Fruit fly (Drosophila melanogaster) whole organism, embryonic: Measurements from ENCODE around the gene CG11898.
A peak's percentile ranks its signal among the peaks of the same experiment; 100 is the strongest.

Source experiments
- Antp ChIP-seq: fragments of 200-800 bp; sonication (Bioruptor generic); optimal IDR thresholded peaks from 3 replicates; lab custom pipeline; 2016; ENCODE audit warnings: missing biosample characterization, missing genetic modification characterization
- BtbVII ChIP-seq: fragments of 200-800 bp; sonication (Bioruptor generic); optimal IDR thresholded peaks from 3 replicates; lab custom pipeline; 2017; ENCODE audit warnings: missing biosample characterization, mild to moderate bottlenecking, missing genetic modification characterization
- CG10565 ChIP-seq: fragments of 200-800 bp; sonication (Bioruptor generic); optimal IDR thresholded peaks from 3 replicates; lab custom pipeline; 2016; ENCODE audit warnings: missing biosample characterization, mild to moderate bottlenecking, missing genetic modification characterization
- CG10654 ChIP-seq: fragments of 200-800 bp; sonication (Bioruptor generic); optimal IDR thresholded peaks from 2 replicates; lab custom pipeline; 2016; ENCODE audit warnings: missing biosample characterization, missing genetic modification characterization
- CG11696 ChIP-seq: fragments of 200-800 bp; sonication (Bioruptor generic); IDR thresholded peaks from 2 replicates; pipeline ENCODE4 v1.3.6; 2022; ENCODE audit warnings: missing biosample characterization, missing genetic modification characterization
- CG11723 ChIP-seq: fragments of 200-800 bp; sonication (Bioruptor generic); optimal IDR thresholded peaks from 2 replicates; lab custom pipeline; 2017; ENCODE audit warnings: missing biosample characterization, mild to moderate bottlenecking, missing genetic modification characterization
- CG12219 ChIP-seq: fragments of 200-800 bp; sonication (Bioruptor generic); optimal IDR thresholded peaks from 3 replicates; lab custom pipeline; 2018; ENCODE audit warnings: missing biosample characterization, mild to moderate bottlenecking, missing genetic modification characterization
- CG12744 ChIP-seq: fragments of 200-800 bp; sonication (Bioruptor generic); optimal IDR thresholded peaks from 2 replicates; lab custom pipeline; 2016; ENCODE audit warnings: missing biosample characterization, missing genetic modification characterization
- CG14710 ChIP-seq: fragments of 200-800 bp; sonication (Bioruptor generic); optimal IDR thresholded peaks from 3 replicates; lab custom pipeline; 2019; ENCODE audit warnings: missing biosample characterization, mild to moderate bottlenecking, missing genetic modification characterization, moderate library complexity
- CG14965 ChIP-seq: fragments of 200-800 bp; sonication (Bioruptor generic); optimal IDR thresholded peaks from 2 replicates; lab custom pipeline; 2016; ENCODE audit warnings: missing biosample characterization, missing genetic modification characterization, borderline replicate concordance
- CG15514 ChIP-seq: fragments of 200-800 bp; sonication (Bioruptor generic); optimal IDR thresholded peaks from 3 replicates; lab custom pipeline; 2017; ENCODE audit warnings: missing biosample characterization, missing genetic modification characterization, mild to moderate bottlenecking, moderate library complexity, missing genetic modification reagents
- CG17802 ChIP-seq: fragments of 200-800 bp; sonication (Bioruptor generic); optimal IDR thresholded peaks from 2 replicates; lab custom pipeline; 2018; ENCODE audit warnings: missing biosample characterization, mild to moderate bottlenecking, missing genetic modification characterization, moderate library complexity
- CG18599 ChIP-seq: fragments of 200-800 bp; sonication (Bioruptor generic); optimal IDR thresholded peaks from 3 replicates; lab custom pipeline; 2017; ENCODE audit warnings: missing biosample characterization, missing genetic modification characterization, mild to moderate bottlenecking, moderate library complexity, missing genetic modification reagents
- CG2875 ChIP-seq: fragments of 200-800 bp; sonication (Bioruptor generic); optimal IDR thresholded peaks from 2 replicates; lab custom pipeline; 2017; ENCODE audit warnings: missing biosample characterization, mild to moderate bottlenecking, missing genetic modification characterization, missing genetic modification reagents
- CG30431 ChIP-seq: fragments of 200-800 bp; sonication (Bioruptor generic); optimal IDR thresholded peaks from 2 replicates; lab custom pipeline; 2017; ENCODE audit warnings: missing biosample characterization, missing genetic modification characterization
- CG3163 ChIP-seq: fragments of 200-800 bp; sonication (Bioruptor generic); optimal IDR thresholded peaks from 3 replicates; lab custom pipeline; 2016; ENCODE audit warnings: missing biosample characterization, missing genetic modification characterization
- CG4282 ChIP-seq: fragments of 200-800 bp; sonication (Bioruptor generic); optimal IDR thresholded peaks from 2 replicates; lab custom pipeline; 2016; ENCODE audit warnings: missing biosample characterization, missing genetic modification characterization
- CG43689 ChIP-seq: fragments of 200-800 bp; sonication (Bioruptor generic); IDR thresholded peaks from 2 replicates; pipeline ENCODE4 v1.3.6; 2022; ENCODE audit warnings: missing biosample characterization, missing genetic modification characterization
- CG6654 ChIP-seq: fragments of 200-800 bp; sonication (Bioruptor generic); optimal IDR thresholded peaks from 2 replicates; lab custom pipeline; 2017; ENCODE audit warnings: missing biosample characterization, mild to moderate bottlenecking, missing genetic modification characterization
- CG6854 ChIP-seq: fragments of 200-800 bp; sonication (Bioruptor generic); optimal IDR thresholded peaks from 3 replicates; lab custom pipeline; 2017; ENCODE audit warnings: missing biosample characterization, mild to moderate bottlenecking, missing genetic modification characterization
- CG7372 ChIP-seq: fragments of 200-800 bp; sonication (Bioruptor generic); IDR thresholded peaks from 2 replicates; pipeline ENCODE4 v1.3.6; 2022; ENCODE audit warnings: missing biosample characterization, missing genetic modification characterization
- CG9215 ChIP-seq: fragments of 200-800 bp; sonication (Bioruptor generic); IDR thresholded peaks from 2 replicates; pipeline ENCODE4 v1.3.6; 2022; ENCODE audit warnings: missing biosample characterization, missing genetic modification characterization
- Chrac-16 ChIP-seq: fragments of 200-800 bp; sonication (Bioruptor generic); optimal IDR thresholded peaks from 3 replicates; lab custom pipeline; 2016; ENCODE audit warnings: missing biosample characterization, missing genetic modification characterization
- Dbx ChIP-seq: fragments of 200-800 bp; sonication (Bioruptor generic); IDR thresholded peaks from 3 replicates; pipeline ENCODE4 v1.3.6; 2022; ENCODE audit warnings: missing biosample characterization, missing genetic modification characterization
- Elba2 ChIP-seq: fragments of 200-800 bp; sonication (Bioruptor generic); optimal IDR thresholded peaks from 3 replicates; lab custom pipeline; 2016; ENCODE audit warnings: missing biosample characterization, missing genetic modification characterization
- Meics ChIP-seq: fragments of 200-800 bp; sonication (Bioruptor generic); optimal IDR thresholded peaks from 2 replicates; lab custom pipeline; 2017; ENCODE audit warnings: missing biosample characterization, mild to moderate bottlenecking, missing genetic modification characterization
- NFAT ChIP-seq: fragments of 200-800 bp; sonication (Bioruptor generic); IDR thresholded peaks from 2 replicates; pipeline ENCODE4 v1.3.6; 2022; ENCODE audit warnings: missing biosample characterization, missing genetic modification characterization
- PHDP ChIP-seq: fragments of 200-800 bp; sonication (Bioruptor generic); optimal IDR thresholded peaks from 3 replicates; lab custom pipeline; 2018; ENCODE audit warnings: missing biosample characterization, mild to moderate bottlenecking, missing genetic modification characterization, moderate library complexity
- Pdp1 ChIP-seq, 2 experiments: fragments of 200-800 bp; sonication (Bioruptor generic); optimal IDR thresholded peaks; 3 replicates each; lab custom pipeline; 2016; ENCODE audit warnings: missing biosample characterization in 2 of 2, missing genetic modification characterization in 2 of 2, mild to moderate bottlenecking in 1 of 2, moderate library complexity in 1 of 2
- Xrp1 ChIP-seq: fragments of 200-800 bp; sonication (Bioruptor generic); IDR thresholded peaks from 2 replicates; pipeline ENCODE4 v1.3.6; 2022; ENCODE audit warnings: missing biosample characterization, missing genetic modification characterization
- YL-1 ChIP-seq: fragments of 200-800 bp; sonication (Bioruptor generic); optimal IDR thresholded peaks from 3 replicates; lab custom pipeline; 2017; ENCODE audit warnings: missing biosample characterization, mild to moderate bottlenecking, missing genetic modification characterization
- dpn ChIP-seq, 2 experiments: fragments of 200-800 bp; sonication (Bioruptor generic); optimal IDR thresholded peaks; 3 replicates each; lab custom pipeline; 2016; ENCODE audit warnings: missing biosample characterization in 2 of 2, missing genetic modification characterization in 2 of 2
- en ChIP-seq: fragments of 200-800 bp; sonication (Bioruptor generic); optimal IDR thresholded peaks from 2 replicates; lab custom pipeline; 2016; ENCODE audit warnings: missing biosample characterization, missing genetic modification characterization
- esg ChIP-seq: fragments of 200-800 bp; sonication (Bioruptor generic); conservative IDR thresholded peaks from 2 replicates; pipeline ENCODE4 v1.3.6; 2022; ENCODE audit warnings: missing biosample characterization, missing genetic modification characterization
- fd102C ChIP-seq: fragments of 200-800 bp; sonication (Bioruptor generic); optimal IDR thresholded peaks from 2 replicates; lab custom pipeline; 2018; ENCODE audit warnings: missing biosample characterization, mild to moderate bottlenecking, missing genetic modification characterization, moderate library complexity
- jigr1 ChIP-seq: fragments of 200-800 bp; sonication (Bioruptor generic); IDR thresholded peaks from 3 replicates; pipeline ENCODE4 v1.3.6; 2022; ENCODE audit warnings: missing biosample characterization, missing genetic modification characterization
- jumu ChIP-seq: fragments of 200-800 bp; sonication (Bioruptor generic); optimal IDR thresholded peaks from 3 replicates; lab custom pipeline; 2016; ENCODE audit warnings: missing biosample characterization, missing genetic modification characterization
- kni ChIP-seq: fragments of 200-800 bp; sonication (Bioruptor generic); optimal IDR thresholded peaks from 3 replicates; lab custom pipeline; 2017; ENCODE audit warnings: mild to moderate bottlenecking, missing biosample characterization, missing genetic modification reagents, missing genetic modification characterization
- lilli ChIP-seq: fragments of 200-800 bp; sonication (Bioruptor generic); optimal IDR thresholded peaks from 3 replicates; lab custom pipeline; 2016; ENCODE audit warnings: missing biosample characterization, missing genetic modification characterization
- lmd ChIP-seq: fragments of 200-800 bp; sonication (Bioruptor generic); IDR thresholded peaks from 2 replicates; pipeline ENCODE4 v1.3.6; 2022; ENCODE audit warnings: missing biosample characterization, missing genetic modification characterization
- mam ChIP-seq: fragments of 200-800 bp; sonication (Bioruptor generic); optimal IDR thresholded peaks from 3 replicates; lab custom pipeline; 2016; ENCODE audit warnings: missing biosample characterization, missing genetic modification characterization
- nerfin-1 ChIP-seq: fragments of 200-800 bp; sonication (Bioruptor generic); optimal IDR thresholded peaks from 3 replicates; lab custom pipeline; 2019; ENCODE audit warnings: missing biosample characterization, mild to moderate bottlenecking, missing genetic modification characterization, moderate library complexity
- pros ChIP-seq: fragments of 200-800 bp; sonication (Bioruptor generic); optimal IDR thresholded peaks from 3 replicates; lab custom pipeline; 2019; ENCODE audit warnings: missing biosample characterization, mild to moderate bottlenecking, missing genetic modification characterization, moderate library complexity
- psq ChIP-seq: fragments of 200-800 bp; sonication (Bioruptor generic); optimal IDR thresholded peaks from 2 replicates; lab custom pipeline; 2017; ENCODE audit warnings: missing biosample characterization, missing genetic modification characterization
- ro ChIP-seq: fragments of 200-800 bp; sonication (Bioruptor generic); IDR thresholded peaks from 2 replicates; pipeline ENCODE4 v1.3.6; 2022; ENCODE audit warnings: missing biosample characterization, missing genetic modification characterization
- schlank ChIP-seq: fragments of 200-800 bp; sonication (Bioruptor generic); optimal IDR thresholded peaks from 2 replicates; lab custom pipeline; 2018; ENCODE audit warnings: missing biosample characterization, mild to moderate bottlenecking, missing genetic modification characterization
- shn ChIP-seq: fragments of 200-800 bp; sonication (Bioruptor generic); optimal IDR thresholded peaks from 3 replicates; lab custom pipeline; 2016; ENCODE audit warnings: missing biosample characterization, missing genetic modification characterization
- ssp ChIP-seq: fragments of 200-800 bp; sonication (Bioruptor generic); IDR thresholded peaks from 2 replicates; pipeline ENCODE4 v1.3.6; 2022; ENCODE audit warnings: missing biosample characterization, missing genetic modification characterization
- sug ChIP-seq: fragments of 200-800 bp; optimal IDR thresholded peaks from 2 replicates; lab custom pipeline; 2019; ENCODE audit warnings: missing biosample characterization, mild to moderate bottlenecking, missing genetic modification characterization, moderate library complexity
- zfh1 ChIP-seq: fragments of 200-800 bp; sonication (Bioruptor generic); IDR thresholded peaks from 3 replicates; pipeline ENCODE4 v1.3.6; 2022; ENCODE audit warnings: missing biosample characterization, missing genetic modification characterization

CG11898 gene

DNA sequence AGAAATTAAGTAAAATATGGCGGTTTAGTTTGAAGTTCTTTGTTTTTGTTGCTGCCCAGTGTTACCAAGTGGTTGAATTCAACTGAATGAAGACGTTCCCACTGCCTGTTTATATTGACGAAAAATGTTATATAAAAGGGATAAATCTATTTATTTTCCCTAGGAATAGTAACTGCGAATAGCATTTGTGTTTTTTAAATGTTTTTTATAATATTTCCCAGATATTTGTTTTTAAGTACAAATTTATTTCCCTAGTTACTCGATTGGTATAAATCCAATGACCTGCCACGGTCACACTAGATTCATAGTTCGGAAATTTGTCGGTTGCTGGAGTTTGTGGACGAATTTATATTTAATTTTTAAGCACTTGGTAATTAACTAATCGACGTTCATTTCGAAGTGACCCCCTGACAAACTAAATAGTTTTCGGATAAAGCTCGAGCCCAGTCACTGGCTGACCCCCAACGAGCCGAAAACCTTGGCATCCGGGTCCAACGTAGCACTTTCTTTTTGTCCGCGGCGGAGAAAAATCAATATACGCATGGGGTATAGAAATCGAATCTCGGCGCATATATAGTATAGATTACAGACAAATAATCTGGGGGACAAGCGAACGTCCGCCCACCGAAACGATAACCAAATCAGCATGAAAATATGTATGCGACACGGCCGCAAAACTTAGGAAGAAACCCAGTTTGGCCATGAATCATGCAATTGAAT lies 34.4 kb upstream of the CG11898 start, which contains the start of the genes dgt6 and Vha100-1 (continued):
- TF ChIP-seq CG10565 (no peak), CG15514 (peak; percentile 62), YL-1 (GFP tag; lab: Kevin White, UChicago) (peak; percentile 39), lmd (no peak), CG14710 (tag; lab: Kevin White, UChicago) (peak; percentile 88), mam (GFP tag; lab: Kevin White, UChicago) (no peak), Xrp1 (peak; percentile 40; the same call in 1 of the 2 replicates), CG2875 (GFP tag; lab: Kevin White, UChicago) (no peak), shn (GFP tag; lab: Kevin White, UChicago) (no peak), esg (GFP tag; lab: Robert Waterston, UW) (no peak), jigr1 (no peak), psq (no peak), CG6854 (GFP tag; lab: Kevin White, UChicago) (no peak), ssp (GFP tag; lab: Robert Waterston, UW) (peak; percentile 87), jumu (GFP tag; lab: Kevin White, UChicago) (no peak), pros (GFP tag; lab: Kevin White, UChicago) (no peak), CG3163 (GFP tag; lab: Kevin White, UChicago) (no peak), BtbVII (no peak), CG4282 (no peak), nerfin-1 (peak; percentile 39), Pdp1 (GFP tag; optimal IDR thresholded peaks at IDR 0.05; lab: Kevin White, UChicago) (peak in 1 of 2 experiments; percentile 61), CG11696 (GFP tag; lab: Robert Waterston, UW) (no peak), CG10654 (GFP tag; lab: Kevin White, UChicago) (peak; percentile 22), dpn (GFP tag; optimal IDR thresholded peaks at IDR 0.05; lab: Kevin White, UChicago) (peak in 1 of 2 experiments; percentile 8), CG14965 (GFP tag; lab: Kevin White, UChicago) (no peak), Meics (peak; percentile 1), Dbx (GFP tag; lab: Robert Waterston, UW) (peak; percentile 43; the same call in 1 of the 3 replicates), Elba2 (GFP tag; lab: Kevin White, UChicago) (peak; percentile 11), Antp (GFP tag; lab: Kevin White, UChicago) (no peak), CG11723 (GFP tag; lab: Kevin White, UChicago) (no peak), CG17802 (peak; percentile 51), CG12744 (GFP tag; lab: Kevin White, UChicago) (no peak), lilli (no peak), CG12219 (GFP tag; lab: Kevin White, UChicago) (no peak), CG43689 (GFP tag; lab: Robert Waterston, UW) (no peak), kni (no peak), sug (tag; lab: Kevin White, UChicago) (peak; percentile 60), NFAT (GFP tag; lab: Robert Waterston, UW) (no peak), CG18599 (GFP tag; lab: Kevin White, UChicago) (no peak), PHDP (no peak), fd102C (no peak), CG6654 (GFP tag; lab: Kevin White, UChicago) (no peak), CG7372 (GFP tag; lab: Robert Waterston, UW) (no peak), en (GFP tag; lab: Kevin White, UChicago) (no peak), CG9215 (GFP tag; lab: Robert Waterston, UW) (no peak), zfh1 (GFP tag; lab: Robert Waterston, UW) (no peak), ro (no peak), CG30431 (GFP tag; lab: Kevin White, UChicago) (no peak), schlank (tag; lab: Kevin White, UChicago) (no peak), Chrac-16 (GFP tag; lab: Kevin White, UChicago) (no peak)
